Worm (Caenorhabditis elegans) whole organism, L3 larva: ENCODE data around the gene F56A8.8.

Experiments used
- ceh-16 ChIP-seq: sonication (generic microtip); optimal IDR thresholded peaks from 2 replicates; lab custom pipeline; 2017; ENCODE audit warnings: missing biosample characterization, missing genetic modification characterization
- ceh-9 ChIP-seq: sonication (generic microtip); optimal IDR thresholded peaks from 2 replicates; lab custom pipeline; 2018; ENCODE audit warnings: missing biosample characterization, missing genetic modification characterization
- jun-1 ChIP-seq: fragments of 150-350 bp; optimal IDR thresholded peaks from 2 replicates; lab custom pipeline; 2014; ENCODE audit warnings: missing biosample characterization, missing genetic modification reagents, missing genetic modification characterization
- nhr-237 ChIP-seq: fragments of 150-350 bp; optimal IDR thresholded peaks from 2 replicates; lab custom pipeline; 2014; ENCODE audit warnings: missing biosample characterization, missing genetic modification characterization
- nhr-28 ChIP-seq: fragments of 150-350 bp; optimal IDR thresholded peaks from 2 replicates; lab custom pipeline; 2014; ENCODE audit warnings: missing biosample characterization, missing genetic modification characterization
- pha-4 ChIP-seq: fragments of 150-350 bp; optimal IDR thresholded peaks from 2 replicates; lab custom pipeline; 2014; ENCODE audit warnings: missing biosample characterization, missing genetic modification reagents, missing genetic modification characterization
- unc-39 ChIP-seq: sonication (generic microtip); optimal IDR thresholded peaks from 4 replicates; lab custom pipeline; 2017; ENCODE audit warnings: missing biosample characterization, missing genetic modification characterization
- zag-1 ChIP-seq: fragments of 150-350 bp; optimal IDR thresholded peaks from 2 replicates; lab custom pipeline; 2014; ENCODE audit warnings: missing biosample characterization, missing genetic modification characterization

DNA sequence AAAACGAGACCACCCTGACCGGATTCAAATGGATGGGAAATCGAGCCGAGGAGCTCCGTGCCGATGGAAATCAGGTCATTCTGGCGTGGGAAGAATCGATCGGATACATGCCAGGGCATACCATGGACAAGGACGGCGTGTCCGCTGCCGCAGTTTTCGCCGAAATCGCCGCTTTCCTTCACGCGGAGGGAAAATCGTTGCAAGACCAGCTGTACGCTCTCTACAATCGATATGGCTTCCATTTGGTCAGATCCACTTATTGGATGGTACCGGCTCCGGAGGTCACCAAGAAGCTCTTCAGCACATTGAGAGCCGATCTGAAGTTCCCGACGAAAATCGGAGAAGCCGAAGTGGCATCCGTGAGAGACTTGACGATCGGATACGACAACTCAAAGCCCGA, 16.5 kb downstream of the F56A8.8 start:
- TF ChIP-seq zag-1 (no peak), unc-39 (tag; lab: Kevin White, UChicago) (no peak), jun-1 (tag; lab: Kevin White, UChicago) (no peak), nhr-237 (no peak), pha-4 (tag; lab: Kevin White, UChicago) (no peak), nhr-28 (tag; lab: Kevin White, UChicago) (no peak), ceh-9 (tag; lab: Kevin White, UChicago) (no peak), ceh-16 (tag; lab: Kevin White, UChicago) (no peak)
